Worm (Caenorhabditis elegans): ENCODE measurements around the gene F49A5.10.

DNA sequence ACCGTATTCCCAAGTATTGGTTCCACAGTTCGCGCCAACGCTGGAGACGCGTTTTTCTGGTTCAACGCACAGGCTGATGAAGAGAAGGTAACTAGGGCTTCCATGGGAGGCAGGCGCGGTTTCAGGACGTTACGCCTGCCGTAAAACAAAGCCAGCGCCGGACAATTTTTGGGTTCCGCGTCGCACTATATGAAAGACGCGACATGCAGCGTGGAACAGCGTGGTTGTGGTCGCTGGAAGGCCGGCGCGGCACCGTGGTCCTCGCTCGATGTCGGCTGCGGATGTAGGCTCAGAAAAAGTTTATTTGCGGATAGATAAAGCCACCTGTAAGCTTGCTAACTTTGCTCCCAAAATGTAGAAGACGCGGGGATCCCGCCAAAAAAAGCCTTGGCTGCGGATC lies 36.6 kb upstream of the F49A5.10 start:
- TF ChIP-seq nhr-11 (tag; optimal IDR thresholded peaks at IDR 0.05): no peak
- TF ChIP-seq lsy-12 (tag; optimal IDR thresholded peaks at IDR 0.05): no peak
- no peak for TF ChIP-seq snpc-4 (tag; optimal IDR thresholded peaks at IDR 0.05)
- TF ChIP-seq pha-4 (tag; optimal IDR thresholded peaks at IDR 0.05): no peak
